Fruit fly (Drosophila melanogaster) whole organism, embryonic: ENCODE results near the gene CG15530.

Experiments
- Bdp1 ChIP-seq: fragments of 200-800 bp; sonication (Bioruptor generic); optimal IDR thresholded peaks from 3 replicates; lab custom pipeline; 2016; ENCODE audit warnings: missing biosample characterization, missing genetic modification characterization
- Bgb ChIP-seq: fragments of 200-800 bp; sonication (Bioruptor generic); IDR thresholded peaks from 2 replicates; pipeline ENCODE4 v1.3.6; 2022; ENCODE audit warnings: missing biosample characterization, missing genetic modification characterization; ENCODE audit not compliant: partially characterized antibody
- CG10565 ChIP-seq: fragments of 200-800 bp; sonication (Bioruptor generic); optimal IDR thresholded peaks from 3 replicates; lab custom pipeline; 2016; ENCODE audit warnings: missing biosample characterization, mild to moderate bottlenecking, missing genetic modification characterization
- CG11398 ChIP-seq: fragments of 200-800 bp; sonication (Bioruptor generic); optimal IDR thresholded peaks from 2 replicates; lab custom pipeline; 2016; ENCODE audit warnings: missing biosample characterization, missing genetic modification characterization
- CG11504 ChIP-seq: fragments of 200-800 bp; sonication (Bioruptor generic); optimal IDR thresholded peaks from 3 replicates; lab custom pipeline; 2019; ENCODE audit warnings: missing biosample characterization, mild to moderate bottlenecking, missing genetic modification characterization, moderate library complexity
- CG11560 ChIP-seq: fragments of 200-800 bp; sonication (Bioruptor generic); IDR thresholded peaks from 3 replicates; pipeline ENCODE4 v1.3.6; 2022; ENCODE audit warnings: missing biosample characterization, missing genetic modification characterization
- CG14050 ChIP-seq: fragments of 200-800 bp; sonication (Bioruptor generic); IDR thresholded peaks from 3 replicates; pipeline ENCODE4 v1.3.6; 2022; ENCODE audit warnings: missing biosample characterization, missing genetic modification characterization
- CG15269 ChIP-seq: fragments of 200-800 bp; sonication (Bioruptor generic); optimal IDR thresholded peaks from 2 replicates; lab custom pipeline; 2018; ENCODE audit warnings: missing biosample characterization, mild to moderate bottlenecking, missing genetic modification characterization, moderate library complexity
- CG1529 ChIP-seq: fragments of 200-800 bp; sonication (Bioruptor generic); optimal IDR thresholded peaks from 3 replicates; lab custom pipeline; 2018; ENCODE audit warnings: missing biosample characterization, missing genetic modification characterization
- CG15601 ChIP-seq: fragments of 200-800 bp; sonication (Bioruptor generic); optimal IDR thresholded peaks from 3 replicates; lab custom pipeline; 2019; ENCODE audit warnings: missing biosample characterization, mild to moderate bottlenecking, missing genetic modification characterization, moderate library complexity
- CG2889 ChIP-seq: fragments of 200-800 bp; sonication (Bioruptor generic); IDR thresholded peaks from 3 replicates; pipeline ENCODE4 v1.3.6; 2022; ENCODE audit warnings: missing biosample characterization, missing genetic modification characterization
- CG31365 ChIP-seq: fragments of 200-800 bp; sonication (Bioruptor generic); optimal IDR thresholded peaks from 2 replicates; lab custom pipeline; 2018; ENCODE audit warnings: missing biosample characterization, mild to moderate bottlenecking, missing genetic modification characterization
- CG34376 ChIP-seq: fragments of 200-800 bp; sonication (Bioruptor generic); optimal IDR thresholded peaks from 2 replicates; lab custom pipeline; 2018; ENCODE audit warnings: missing biosample characterization, mild to moderate bottlenecking, missing genetic modification characterization
- CG4854 ChIP-seq: fragments of 200-800 bp; sonication (Bioruptor generic); optimal IDR thresholded peaks from 2 replicates; lab custom pipeline; 2016; ENCODE audit warnings: missing biosample characterization, missing genetic modification characterization, inconsistent platforms
- CG5180 ChIP-seq: fragments of 200-800 bp; sonication (Bioruptor generic); optimal IDR thresholded peaks from 3 replicates; lab custom pipeline; 2017; ENCODE audit warnings: missing biosample characterization, missing genetic modification characterization, mild to moderate bottlenecking, moderate library complexity, missing genetic modification reagents
- CG6175 ChIP-seq: fragments of 200-800 bp; sonication (Bioruptor generic); IDR thresholded peaks from 3 replicates; pipeline ENCODE4 v1.3.6; 2022; ENCODE audit warnings: missing biosample characterization, missing genetic modification characterization
- CG7556 ChIP-seq: fragments of 200-800 bp; sonication (Bioruptor generic); optimal IDR thresholded peaks from 2 replicates; lab custom pipeline; 2017; ENCODE audit warnings: missing biosample characterization, mild to moderate bottlenecking, missing genetic modification characterization
- CG8359 ChIP-seq: fragments of 200-800 bp; sonication (Bioruptor generic); optimal IDR thresholded peaks from 2 replicates; lab custom pipeline; 2017; ENCODE audit warnings: missing biosample characterization, mild to moderate bottlenecking, missing genetic modification characterization, borderline replicate concordance
- CG9215 ChIP-seq: fragments of 200-800 bp; sonication (Bioruptor generic); IDR thresholded peaks from 2 replicates; pipeline ENCODE4 v1.3.6; 2022; ENCODE audit warnings: missing biosample characterization, missing genetic modification characterization
- CkIIα-i1 ChIP-seq: fragments of 200-800 bp; sonication (Bioruptor generic); IDR thresholded peaks from 2 replicates; pipeline ENCODE4 v1.3.6; 2022; ENCODE audit warnings: missing biosample characterization, missing genetic modification characterization
- Dad ChIP-seq: fragments of 200-800 bp; sonication (Bioruptor generic); optimal IDR thresholded peaks from 3 replicates; lab custom pipeline; 2016; ENCODE audit warnings: missing biosample characterization, missing genetic modification characterization
- Dll ChIP-seq: fragments of 200-800 bp; sonication (Bioruptor generic); IDR thresholded peaks from 4 replicates; pipeline ENCODE4 v1.3.6; 2022; ENCODE audit warnings: missing biosample characterization, missing genetic modification characterization; ENCODE audit not compliant: partially characterized antibody
- Doc3 ChIP-seq: fragments of 200-800 bp; sonication (Bioruptor generic); IDR thresholded peaks from 3 replicates; pipeline ENCODE4 v1.3.6; 2022; ENCODE audit warnings: missing biosample characterization, missing genetic modification characterization; ENCODE audit not compliant: partially characterized antibody
- HLH4C ChIP-seq: fragments of 200-800 bp; sonication (Bioruptor generic); IDR thresholded peaks from 3 replicates; pipeline ENCODE4 v1.3.6; 2022; ENCODE audit warnings: missing biosample characterization, missing genetic modification characterization; ENCODE audit not compliant: partially characterized antibody
- Hey ChIP-seq: fragments of 200-800 bp; sonication (Bioruptor generic); optimal IDR thresholded peaks from 3 replicates; lab custom pipeline; 2018; ENCODE audit warnings: missing biosample characterization, mild to moderate bottlenecking, missing genetic modification characterization
- Hr3 ChIP-seq: fragments of 200-800 bp; sonication (Bioruptor generic); optimal IDR thresholded peaks from 3 replicates; lab custom pipeline; 2016; ENCODE audit warnings: missing biosample characterization, missing genetic modification characterization
- Hr39 ChIP-seq: fragments of >200 bp; optimal IDR thresholded peaks from 2 replicates; lab custom pipeline; 2017
- Kr ChIP-seq: fragments of 200-800 bp; sonication (Bioruptor generic); optimal IDR thresholded peaks from 2 replicates; lab custom pipeline; 2017; ENCODE audit warnings: missing biosample characterization, mild to moderate bottlenecking, missing genetic modification characterization
- PHDP ChIP-seq: fragments of 200-800 bp; sonication (Bioruptor generic); optimal IDR thresholded peaks from 3 replicates; lab custom pipeline; 2018; ENCODE audit warnings: missing biosample characterization, mild to moderate bottlenecking, missing genetic modification characterization, moderate library complexity
- Sox102F ChIP-seq: fragments of 200-800 bp; sonication (Bioruptor generic); optimal IDR thresholded peaks from 2 replicates; lab custom pipeline; 2018; ENCODE audit warnings: missing biosample characterization, mild to moderate bottlenecking, missing genetic modification characterization, moderate library complexity
- Sry-δ ChIP-seq: fragments of 200-800 bp; sonication (Bioruptor generic); optimal IDR thresholded peaks from 2 replicates; lab custom pipeline; 2016; ENCODE audit warnings: missing biosample characterization, missing genetic modification characterization
- Xrp1 ChIP-seq: fragments of 200-800 bp; sonication (Bioruptor generic); IDR thresholded peaks from 2 replicates; pipeline ENCODE4 v1.3.6; 2022; ENCODE audit warnings: missing biosample characterization, missing genetic modification characterization
- al ChIP-seq: fragments of 200-800 bp; sonication (Bioruptor generic); IDR thresholded peaks from 2 replicates; pipeline ENCODE4 v1.3.6; 2022; ENCODE audit warnings: missing biosample characterization, missing genetic modification characterization
- aop ChIP-seq: fragments of 200-800 bp; sonication (Bioruptor generic); IDR thresholded peaks from 2 replicates; pipeline ENCODE4 v1.3.6; 2022; ENCODE audit warnings: missing biosample characterization, missing genetic modification characterization
- bab2 ChIP-seq: fragments of 200-800 bp; sonication (Bioruptor generic); optimal IDR thresholded peaks from 2 replicates; lab custom pipeline; 2016; ENCODE audit warnings: missing biosample characterization, missing genetic modification characterization
- chm ChIP-seq: fragments of 200-800 bp; sonication (Bioruptor generic); IDR thresholded peaks from 2 replicates; pipeline ENCODE4 v1.3.6; 2022; ENCODE audit warnings: missing biosample characterization, missing genetic modification characterization
- fd3F ChIP-seq: fragments of 200-800 bp; sonication (Bioruptor generic); optimal IDR thresholded peaks from 2 replicates; lab custom pipeline; 2018; ENCODE audit warnings: missing biosample characterization, mild to moderate bottlenecking, missing genetic modification characterization, moderate library complexity
- gcm ChIP-seq: fragments of 200-800 bp; sonication (Bioruptor generic); optimal IDR thresholded peaks from 2 replicates; lab custom pipeline; 2019; ENCODE audit warnings: missing biosample characterization, mild to moderate bottlenecking, missing genetic modification characterization, moderate library complexity
- grau ChIP-seq: fragments of 200-800 bp; optimal IDR thresholded peaks from 3 replicates; lab custom pipeline; 2019; ENCODE audit warnings: missing biosample characterization, mild to moderate bottlenecking, missing genetic modification characterization, moderate library complexity
- gt ChIP-seq: fragments of 200-800 bp; sonication (Bioruptor generic); IDR thresholded peaks from 2 replicates; pipeline ENCODE4 v1.3.6; 2022; ENCODE audit warnings: missing biosample characterization, missing genetic modification characterization
- hth ChIP-seq: fragments of >200 bp; optimal IDR thresholded peaks from 2 replicates; lab custom pipeline; 2017; ENCODE audit warnings: inconsistent platforms
- insv ChIP-seq, 2 experiments: fragments of 200-800 bp; sonication (Bioruptor generic); optimal IDR thresholded peaks; 3 replicates each; lab custom pipeline; 2016 to 2018; ENCODE audit warnings: missing biosample characterization in 2 of 2, missing genetic modification characterization in 2 of 2
- jumu ChIP-seq: fragments of 200-800 bp; sonication (Bioruptor generic); optimal IDR thresholded peaks from 3 replicates; lab custom pipeline; 2016; ENCODE audit warnings: missing biosample characterization, missing genetic modification characterization
- lbe ChIP-seq: fragments of 200-800 bp; sonication (Bioruptor generic); optimal IDR thresholded peaks from 2 replicates; lab custom pipeline; 2016; ENCODE audit warnings: missing biosample characterization, mild to moderate bottlenecking, missing genetic modification characterization
- mld ChIP-seq: fragments of 200-800 bp; sonication (Bioruptor generic); IDR thresholded peaks from 3 replicates; pipeline ENCODE4 v1.3.6; 2022; ENCODE audit warnings: missing biosample characterization, missing genetic modification characterization; ENCODE audit not compliant: partially characterized antibody
- sc ChIP-seq, 3 experiments: fragments of >200 bp in 2 of 3; fragments of 200-800 bp in 1 of 3; sonication (Bioruptor generic) in 1 of 3; optimal IDR thresholded peaks; 2 replicates in 2 of 3; 3 replicates in 1 of 3; lab custom pipeline; 2017; ENCODE audit warnings: mild to moderate bottlenecking in 1 of 3, missing biosample characterization in 1 of 3, missing genetic modification characterization in 1 of 3, missing genetic modification reagents in 1 of 3
- sd ChIP-seq: fragments of 200-800 bp; sonication (Bioruptor generic); optimal IDR thresholded peaks from 3 replicates; lab custom pipeline; 2018; ENCODE audit warnings: missing biosample characterization, mild to moderate bottlenecking, missing genetic modification characterization, moderate library complexity
- stwl ChIP-seq: fragments of 200-800 bp; sonication (Bioruptor generic); optimal IDR thresholded peaks from 3 replicates; lab custom pipeline; 2018; ENCODE audit warnings: missing biosample characterization, mild to moderate bottlenecking, missing genetic modification characterization, moderate library complexity
- tup ChIP-seq: fragments of 200-800 bp; sonication (Bioruptor generic); optimal IDR thresholded peaks from 2 replicates; lab custom pipeline; 2016; ENCODE audit warnings: missing biosample characterization, mild to moderate bottlenecking, missing genetic modification characterization, moderate library complexity
- tx ChIP-seq: fragments of 200-800 bp; sonication (Bioruptor generic); optimal IDR thresholded peaks from 2 replicates; lab custom pipeline; 2016; ENCODE audit warnings: missing biosample characterization, missing genetic modification characterization
- yki ChIP-seq: fragments of >200 bp; optimal IDR thresholded peaks from 3 replicates; lab custom pipeline; 2018

CG15530 gene

dm6 chr3R:30195606-30196049 lies 18.0 kb downstream of the CG15530 start (continued):
- peak; percentile 50; the same call in 1 of the 3 replicates for TF ChIP-seq CG14050 (GFP tag; lab: Robert Waterston, UW)
- no peak for TF ChIP-seq CG4854
- peak; percentile 80; the same call in 1 of the 2 replicates for TF ChIP-seq chm (GFP tag; lab: Robert Waterston, UW)
- no peak for TF ChIP-seq CG1529 (GFP tag; lab: Kevin White, UChicago)
- peak; percentile 31 for TF ChIP-seq CG34376
- peak; percentile 16 for TF ChIP-seq CG11398 (GFP tag; lab: Kevin White, UChicago)
- peak; percentile 5 for TF ChIP-seq Sry-δ
- TF ChIP-seq Kr (GFP tag; lab: Kevin White, UChicago) = no peak
- TF ChIP-seq CG7556 (GFP tag; lab: Kevin White, UChicago) = no peak
- TF ChIP-seq CG11504 (tag; lab: Kevin White, UChicago) = peak; percentile 44
- TF ChIP-seq Bdp1 = no peak
- TF ChIP-seq gt (GFP tag; lab: Robert Waterston, UW) = no peak
- no peak for TF ChIP-seq mld (GFP tag; lab: Robert Waterston, UW)
- TF ChIP-seq Dad = no peak
- TF ChIP-seq PHDP = peak; percentile 47
- TF ChIP-seq HLH4C = no peak
- TF ChIP-seq tup (GFP tag; lab: Kevin White, UChicago) = no peak
- TF ChIP-seq Xrp1 (GFP tag; lab: Robert Waterston, UW) = peak; percentile 43; the same call in 1 of the 2 replicates
- peak; percentile 55 for TF ChIP-seq grau
- no peak for TF ChIP-seq CG9215 (GFP tag; lab: Robert Waterston, UW)
- TF ChIP-seq sd (tag; lab: Kevin White, UChicago) = peak; percentile 5
- TF ChIP-seq CG5180 (GFP tag; lab: Kevin White, UChicago) = no peak
- TF ChIP-seq hth (lab: Kevin White, UChicago) = no peak
- TF ChIP-seq Hey (tag; lab: Kevin White, UChicago) = peak; percentile 99
- TF ChIP-seq Bgb (GFP tag; lab: Robert Waterston, UW) = peak; percentile 35; the same call in 1 of the 2 replicates
- TF ChIP-seq Dll (GFP tag; lab: Robert Waterston, UW) = no peak
- 0 out of 3 replicates have a peak, but pooled peaks have one; percentile 4 for TF ChIP-seq CG2889 (GFP tag; lab: Robert Waterston, UW)
- no peak for TF ChIP-seq sc (optimal IDR thresholded peaks at IDR 0.05; lab: Kevin White, UChicago)
- TF ChIP-seq sc (GFP tag; optimal IDR thresholded peaks at IDR 0.05; lab: Kevin White, UChicago) = no peak
- peak; percentile 40 for TF ChIP-seq CG15601 (tag; lab: Kevin White, UChicago)
- TF ChIP-seq lbe (GFP tag; lab: Kevin White, UChicago) = no peak
- TF ChIP-seq CkIIα-i1 (GFP tag; lab: Robert Waterston, UW) = no peak
- TF ChIP-seq CG10565 (GFP tag; lab: Kevin White, UChicago) = no peak
- TF ChIP-seq CG15269 (tag; lab: Kevin White, UChicago) = peak; percentile 48
- no peak for TF ChIP-seq bab2 (GFP tag; lab: Kevin White, UChicago)
- no peak for TF ChIP-seq stwl (tag; lab: Kevin White, UChicago)
- TF ChIP-seq Doc3 (GFP tag; lab: Robert Waterston, UW) = no peak
- no peak for TF ChIP-seq insv (GFP tag; optimal IDR thresholded peaks at IDR 0.05; lab: Kevin White, UChicago)
- TF ChIP-seq gcm = no peak
- TF ChIP-seq CG6175 = no peak
- no peak for TF ChIP-seq Hr3 (GFP tag; lab: Kevin White, UChicago)
- TF ChIP-seq tx = no peak
- TF ChIP-seq jumu (GFP tag; lab: Kevin White, UChicago) = no peak
- no peak for TF ChIP-seq Sox102F (GFP tag; lab: Kevin White, UChicago)
- no peak for TF ChIP-seq aop (GFP tag; lab: Robert Waterston, UW)
- no peak for TF ChIP-seq fd3F (GFP tag; lab: Kevin White, UChicago)
- TF ChIP-seq al (GFP tag; lab: Robert Waterston, UW) = peak; percentile 69
- TF ChIP-seq CG31365 (tag; lab: Kevin White, UChicago) = peak; percentile 58
- TF ChIP-seq CG8359 (GFP tag; lab: Kevin White, UChicago) = no peak
- TF ChIP-seq Hr39 (lab: Kevin White, UChicago) = no peak
- peak; percentile 35; the same call in 1 of the 3 replicates for TF ChIP-seq CG11560 (tag; lab: Robert Waterston, UW)
- TF ChIP-seq yki (lab: Kevin White, UChicago) = no peak
